Fruit fly (Drosophila melanogaster) whole organism, embryonic: Measurements from ENCODE around the gene CG3655.

Source experiments
- Antp ChIP-seq: fragments of 200-800 bp; sonication (Bioruptor generic); optimal IDR thresholded peaks from 3 replicates; lab custom pipeline; 2016; ENCODE audit warnings: missing biosample characterization, missing genetic modification characterization
- B-H1 ChIP-seq: fragments of 200-800 bp; sonication (Bioruptor generic); IDR thresholded peaks from 3 replicates; pipeline ENCODE4 v1.3.6; 2022; ENCODE audit warnings: missing biosample characterization, missing genetic modification characterization
- CG10147 ChIP-seq: fragments of 200-800 bp; sonication (Bioruptor generic); optimal IDR thresholded peaks from 2 replicates; lab custom pipeline; 2019; ENCODE audit warnings: missing biosample characterization, mild to moderate bottlenecking, missing genetic modification characterization, moderate library complexity
- CG10209 ChIP-seq: fragments of 200-800 bp; sonication (Bioruptor generic); optimal IDR thresholded peaks from 3 replicates; lab custom pipeline; 2017; ENCODE audit warnings: missing biosample characterization, mild to moderate bottlenecking, missing genetic modification characterization, missing genetic modification reagents
- CG10267 ChIP-seq: fragments of 200-800 bp; sonication (Bioruptor generic); optimal IDR thresholded peaks from 2 replicates; lab custom pipeline; 2018; ENCODE audit warnings: missing biosample characterization, mild to moderate bottlenecking, missing genetic modification characterization, moderate library complexity
- CG10366 ChIP-seq: fragments of 200-800 bp; sonication (Bioruptor generic); IDR thresholded peaks from 2 replicates; pipeline ENCODE4 v1.3.6; 2022; ENCODE audit warnings: missing biosample characterization, missing genetic modification characterization
- CG10462 ChIP-seq: fragments of 200-800 bp; sonication (Bioruptor generic); optimal IDR thresholded peaks from 2 replicates; lab custom pipeline; 2016; ENCODE audit warnings: missing biosample characterization, missing genetic modification characterization
- CG10654 ChIP-seq: fragments of 200-800 bp; sonication (Bioruptor generic); optimal IDR thresholded peaks from 2 replicates; lab custom pipeline; 2016; ENCODE audit warnings: missing biosample characterization, missing genetic modification characterization
- CG11247 ChIP-seq: fragments of 200-800 bp; sonication (Bioruptor generic); IDR thresholded peaks from 2 replicates; pipeline ENCODE4 v1.3.6; 2022; ENCODE audit warnings: missing biosample characterization, missing genetic modification characterization
- CG13123 ChIP-seq: fragments of 200-800 bp; sonication (Bioruptor generic); optimal IDR thresholded peaks from 2 replicates; lab custom pipeline; 2016; ENCODE audit warnings: missing biosample characterization, missing genetic modification characterization
- CG13424 ChIP-seq: fragments of 200-800 bp; sonication (Bioruptor generic); optimal IDR thresholded peaks from 2 replicates; lab custom pipeline; 2019; ENCODE audit warnings: missing biosample characterization, mild to moderate bottlenecking, missing genetic modification characterization, moderate library complexity
- CG13894 ChIP-seq: fragments of 200-800 bp; sonication (Bioruptor generic); optimal IDR thresholded peaks from 3 replicates; lab custom pipeline; 2018; ENCODE audit warnings: missing biosample characterization, mild to moderate bottlenecking, missing genetic modification characterization, moderate library complexity
- CG14050 ChIP-seq: fragments of 200-800 bp; sonication (Bioruptor generic); IDR thresholded peaks from 3 replicates; pipeline ENCODE4 v1.3.6; 2022; ENCODE audit warnings: missing biosample characterization, missing genetic modification characterization
- CG14441 ChIP-seq: fragments of 200-800 bp; sonication (Bioruptor generic); IDR thresholded peaks from 2 replicates; pipeline ENCODE4 v1.3.6; 2022; ENCODE audit warnings: missing biosample characterization, missing genetic modification characterization
- CG2678 ChIP-seq: fragments of 200-800 bp; sonication (Bioruptor generic); optimal IDR thresholded peaks from 3 replicates; lab custom pipeline; 2019; ENCODE audit warnings: missing biosample characterization, mild to moderate bottlenecking, missing genetic modification characterization, moderate library complexity
- CG34422 ChIP-seq: fragments of 200-800 bp; sonication (Bioruptor generic); IDR thresholded peaks from 3 replicates; pipeline ENCODE4 v1.3.6; 2022; ENCODE audit warnings: missing biosample characterization, missing genetic modification characterization
- CG4282 ChIP-seq: fragments of 200-800 bp; sonication (Bioruptor generic); optimal IDR thresholded peaks from 2 replicates; lab custom pipeline; 2016; ENCODE audit warnings: missing biosample characterization, missing genetic modification characterization
- CG4707 ChIP-seq: fragments of 200-800 bp; sonication (Bioruptor generic); optimal IDR thresholded peaks from 2 replicates; lab custom pipeline; 2018; ENCODE audit warnings: missing biosample characterization, mild to moderate bottlenecking, missing genetic modification characterization, moderate library complexity
- CHES-1-like ChIP-seq: fragments of 200-800 bp; sonication (Bioruptor generic); optimal IDR thresholded peaks from 2 replicates; lab custom pipeline; 2016; ENCODE audit warnings: missing biosample characterization, missing genetic modification characterization
- Chrac-16 ChIP-seq: fragments of 200-800 bp; sonication (Bioruptor generic); optimal IDR thresholded peaks from 3 replicates; lab custom pipeline; 2016; ENCODE audit warnings: missing biosample characterization, missing genetic modification characterization
- Dbx ChIP-seq: fragments of 200-800 bp; sonication (Bioruptor generic); IDR thresholded peaks from 3 replicates; pipeline ENCODE4 v1.3.6; 2022; ENCODE audit warnings: missing biosample characterization, missing genetic modification characterization
- Dip2 ChIP-seq: fragments of 200-800 bp; sonication (Bioruptor generic); IDR thresholded peaks from 2 replicates; pipeline ENCODE4 v1.3.6; 2022; ENCODE audit warnings: missing biosample characterization, missing genetic modification characterization
- Fer3 ChIP-seq: fragments of 200-800 bp; sonication (Bioruptor generic); optimal IDR thresholded peaks from 2 replicates; lab custom pipeline; 2018; ENCODE audit warnings: missing biosample characterization, mild to moderate bottlenecking, missing genetic modification characterization, moderate library complexity
- HHEX ChIP-seq: fragments of 200-800 bp; sonication (Bioruptor generic); optimal IDR thresholded peaks from 3 replicates; lab custom pipeline; 2017; ENCODE audit warnings: missing biosample characterization, mild to moderate bottlenecking, missing genetic modification characterization, missing genetic modification reagents
- Hand ChIP-seq: fragments of 200-800 bp; sonication (Bioruptor generic); optimal IDR thresholded peaks from 2 replicates; lab custom pipeline; 2017; ENCODE audit warnings: mild to moderate bottlenecking, missing biosample characterization, missing genetic modification reagents, missing genetic modification characterization
- Hey ChIP-seq: fragments of 200-800 bp; sonication (Bioruptor generic); optimal IDR thresholded peaks from 3 replicates; lab custom pipeline; 2018; ENCODE audit warnings: missing biosample characterization, mild to moderate bottlenecking, missing genetic modification characterization
- HmgD ChIP-seq: fragments of 200-800 bp; sonication (Bioruptor generic); optimal IDR thresholded peaks from 3 replicates; lab custom pipeline; 2016; ENCODE audit warnings: missing biosample characterization, missing genetic modification characterization
- Hr39 ChIP-seq: fragments of >200 bp; optimal IDR thresholded peaks from 2 replicates; lab custom pipeline; 2017
- Hr51 ChIP-seq, 2 experiments: fragments of 200-800 bp; sonication (Bioruptor generic); optimal IDR thresholded peaks; 2 replicates in 1 of 2; 3 replicates in 1 of 2; lab custom pipeline; 2016 to 2018; ENCODE audit warnings: missing biosample characterization in 2 of 2, missing genetic modification characterization in 2 of 2, mild to moderate bottlenecking in 1 of 2, moderate library complexity in 1 of 2
- Hr78 ChIP-seq, 2 experiments: fragments of 200-800 bp in 1 of 2; fragments of >200 bp in 1 of 2; sonication (Bioruptor generic) in 1 of 2; optimal IDR thresholded peaks; 2 replicates each; lab custom pipeline; 2017 to 2019; ENCODE audit warnings: missing biosample characterization in 2 of 2, missing genetic modification characterization in 2 of 2, mild to moderate bottlenecking in 1 of 2, moderate library complexity in 1 of 2
- MESR4 ChIP-seq: fragments of 200-800 bp; sonication (Bioruptor generic); optimal IDR thresholded peaks from 2 replicates; lab custom pipeline; 2018; ENCODE audit warnings: missing biosample characterization, mild to moderate bottlenecking, missing genetic modification characterization, moderate library complexity
- NFAT ChIP-seq: fragments of 200-800 bp; sonication (Bioruptor generic); IDR thresholded peaks from 2 replicates; pipeline ENCODE4 v1.3.6; 2022; ENCODE audit warnings: missing biosample characterization, missing genetic modification characterization
- Usf ChIP-seq: fragments of 200-800 bp; sonication (Bioruptor generic); optimal IDR thresholded peaks from 2 replicates; lab custom pipeline; 2017; ENCODE audit warnings: missing genotype, missing biosample characterization, missing genetic modification characterization
- amos ChIP-seq: fragments of 200-800 bp; sonication (Bioruptor generic); IDR thresholded peaks from 2 replicates; pipeline ENCODE4 v1.3.6; 2022; ENCODE audit warnings: missing biosample characterization, missing genetic modification characterization; ENCODE audit not compliant: partially characterized antibody
- bab2 ChIP-seq: fragments of 200-800 bp; sonication (Bioruptor generic); optimal IDR thresholded peaks from 2 replicates; lab custom pipeline; 2016; ENCODE audit warnings: missing biosample characterization, missing genetic modification characterization
- cas ChIP-seq: fragments of 200-800 bp; sonication (Bioruptor generic); IDR thresholded peaks from 2 replicates; pipeline ENCODE4 v1.3.6; 2022; ENCODE audit warnings: missing biosample characterization, missing genetic modification characterization
- cato ChIP-seq: fragments of 200-800 bp; sonication (Bioruptor generic); optimal IDR thresholded peaks from 2 replicates; lab custom pipeline; 2016; ENCODE audit warnings: missing biosample characterization, missing genetic modification characterization, borderline replicate concordance
- croc ChIP-seq: fragments of 200-800 bp; sonication (Bioruptor generic); conservative IDR thresholded peaks from 3 replicates; pipeline ENCODE4 v1.3.6; 2022; ENCODE audit warnings: missing biosample characterization, missing genetic modification characterization
- exex ChIP-seq: fragments of 200-800 bp; sonication (Bioruptor generic); optimal IDR thresholded peaks from 4 replicates; lab custom pipeline; 2018; ENCODE audit warnings: missing biosample characterization, mild to moderate bottlenecking, missing genetic modification characterization, moderate library complexity
- fd64A ChIP-seq: fragments of 200-800 bp; sonication (Bioruptor generic); optimal IDR thresholded peaks from 3 replicates; lab custom pipeline; 2018; ENCODE audit warnings: missing biosample characterization, mild to moderate bottlenecking, missing genetic modification characterization
- fd96Cb ChIP-seq: fragments of 200-800 bp; sonication (Bioruptor generic); optimal IDR thresholded peaks from 2 replicates; lab custom pipeline; 2018; ENCODE audit warnings: missing biosample characterization, mild to moderate bottlenecking, missing genetic modification characterization, moderate library complexity
- fu2 ChIP-seq: fragments of 200-800 bp; sonication (Bioruptor generic); optimal IDR thresholded peaks from 2 replicates; lab custom pipeline; 2016; ENCODE audit warnings: missing biosample characterization, missing genetic modification characterization
- gsb-n ChIP-seq: fragments of 200-800 bp; sonication (Bioruptor generic); optimal IDR thresholded peaks from 3 replicates; lab custom pipeline; 2018; ENCODE audit warnings: missing biosample characterization, mild to moderate bottlenecking, missing genetic modification characterization
- lab ChIP-seq: fragments of 200-800 bp; sonication (Bioruptor generic); optimal IDR thresholded peaks from 3 replicates; lab custom pipeline; 2017; ENCODE audit warnings: missing biosample characterization, missing genetic modification characterization, mild to moderate bottlenecking, moderate library complexity, missing genetic modification reagents
- lilli ChIP-seq: fragments of 200-800 bp; sonication (Bioruptor generic); optimal IDR thresholded peaks from 3 replicates; lab custom pipeline; 2016; ENCODE audit warnings: missing biosample characterization, missing genetic modification characterization
- lov ChIP-seq, 2 experiments: fragments of 200-800 bp in 1 of 2; fragments of >200 bp in 1 of 2; sonication (Bioruptor generic) in 1 of 2; IDR thresholded peaks in 1 of 2; optimal IDR thresholded peaks in 1 of 2; 2 replicates in 1 of 2; 3 replicates in 1 of 2; pipeline versions ENCODE4 v1.3.6 to Lab custom; 2017 to 2022; ENCODE audit warnings: missing biosample characterization in 1 of 2, missing genetic modification characterization in 1 of 2
- mam ChIP-seq: fragments of 200-800 bp; sonication (Bioruptor generic); optimal IDR thresholded peaks from 3 replicates; lab custom pipeline; 2016; ENCODE audit warnings: missing biosample characterization, missing genetic modification characterization
- org-1 ChIP-seq: fragments of 200-800 bp; sonication (Bioruptor generic); optimal IDR thresholded peaks from 2 replicates; lab custom pipeline; 2017; ENCODE audit warnings: missing biosample characterization, missing genetic modification characterization
- pzg ChIP-seq: fragments of 200-800 bp; sonication (Bioruptor generic); optimal IDR thresholded peaks from 3 replicates; lab custom pipeline; 2018; ENCODE audit warnings: missing biosample characterization, mild to moderate bottlenecking, missing genetic modification characterization, moderate library complexity
- seq ChIP-seq: fragments of 200-800 bp; sonication (Bioruptor generic); IDR thresholded peaks from 2 replicates; pipeline ENCODE4 v1.3.6; 2022; ENCODE audit warnings: missing biosample characterization, missing genetic modification characterization

Gene CG3655

dm6 chrX:1083123-1083522 is 51.6 kb downstream of the CG3655 start (continued):
- TF ChIP-seq Antp, result peak; percentile 32
- TF ChIP-seq CG4282 (GFP tag; lab: Kevin White, UChicago), result no peak
- no peak for TF ChIP-seq MESR4 (GFP tag; lab: Kevin White, UChicago)
- TF ChIP-seq CG13424 (tag; lab: Kevin White, UChicago), result no peak
- no peak for TF ChIP-seq CG10462 (GFP tag; lab: Kevin White, UChicago)
- TF ChIP-seq Hand (GFP tag; lab: Kevin White, UChicago), result no peak
- TF ChIP-seq CG10147 (GFP tag; lab: Kevin White, UChicago), result no peak
- no peak for TF ChIP-seq Dip2 (GFP tag; lab: Robert Waterston, UW)
- no peak for TF ChIP-seq Fer3 (tag; lab: Kevin White, UChicago)
- no peak for TF ChIP-seq seq (GFP tag; lab: Robert Waterston, UW)
- TF ChIP-seq CG13894 (tag; lab: Kevin White, UChicago), result no peak
- no peak for TF ChIP-seq Hr39 (lab: Kevin White, UChicago)
- TF ChIP-seq cas (GFP tag; lab: Robert Waterston, UW), result no peak
- TF ChIP-seq CG10654, result no peak
- TF ChIP-seq exex, result no peak
- TF ChIP-seq lilli (GFP tag; lab: Kevin White, UChicago), result peak; percentile 3
- TF ChIP-seq CHES-1-like (GFP tag; lab: Kevin White, UChicago), result no peak
- no peak for TF ChIP-seq Hey (tag; lab: Kevin White, UChicago)
- TF ChIP-seq CG11247, result peak; percentile 28; the same call in 1 of the 2 replicates
- TF ChIP-seq CG4707 (GFP tag; lab: Kevin White, UChicago), result no peak
- TF ChIP-seq NFAT (GFP tag; lab: Robert Waterston, UW), result no peak
- TF ChIP-seq fd64A (GFP tag; lab: Kevin White, UChicago), result no peak
- TF ChIP-seq CG14050 (GFP tag; lab: Robert Waterston, UW), result no peak
- TF ChIP-seq lov (optimal IDR thresholded peaks at IDR 0.05; lab: Kevin White, UChicago), result no peak
- TF ChIP-seq lov (GFP tag; IDR thresholded peaks at IDR 0.05; lab: Robert Waterston, UW), result 0 out of 3 replicates have a peak, but pooled peaks have one; percentile 59
- no peak for TF ChIP-seq HHEX (GFP tag; lab: Kevin White, UChicago)
- TF ChIP-seq Dbx, result no peak
- TF ChIP-seq B-H1 (GFP tag; lab: Robert Waterston, UW), result 0 out of 3 replicates have a peak, but pooled peaks have one; percentile 11
- no peak for TF ChIP-seq fd96Cb (tag; lab: Kevin White, UChicago)
- peak; percentile 20 for TF ChIP-seq Chrac-16
- TF ChIP-seq org-1 (GFP tag; lab: Kevin White, UChicago), result no peak
- no peak for TF ChIP-seq CG10209 (GFP tag; lab: Kevin White, UChicago)
- TF ChIP-seq CG34422 (GFP tag; lab: Robert Waterston, UW), result peak; percentile 53; the same call in 1 of the 3 replicates
- TF ChIP-seq amos, result no peak
- no peak for TF ChIP-seq CG13123 (GFP tag; lab: Kevin White, UChicago)
- TF ChIP-seq Usf, result no peak
- no peak for TF ChIP-seq gsb-n (tag; lab: Kevin White, UChicago)
- TF ChIP-seq mam, result peak; percentile 29
- TF ChIP-seq CG10366 (GFP tag; lab: Robert Waterston, UW), result peak; percentile 47; the same call in 1 of the 2 replicates
- no peak for TF ChIP-seq fu2
- no peak for TF ChIP-seq CG10267 (tag; lab: Kevin White, UChicago)
- no peak for TF ChIP-seq cato
- peak; percentile 26; the same call in 1 of the 3 replicates for TF ChIP-seq croc (GFP tag; lab: Robert Waterston, UW)
- TF ChIP-seq bab2, result peak; percentile 25
- TF ChIP-seq Hr78 (GFP tag; optimal IDR thresholded peaks at IDR 0.05; lab: Kevin White, UChicago), result no peak
- peak; percentile 41; the same call in 1 of the 2 replicates for TF ChIP-seq CG14441 (GFP tag; lab: Robert Waterston, UW)
- no peak for TF ChIP-seq HmgD (GFP tag; lab: Kevin White, UChicago)
- TF ChIP-seq CG2678 (tag; lab: Kevin White, UChicago), result peak; percentile 29
- TF ChIP-seq Hr51 (GFP tag; optimal IDR thresholded peaks at IDR 0.05; lab: Kevin White, UChicago), result peak in 1 of 2 experiments; percentile 40
- TF ChIP-seq pzg (GFP tag; lab: Kevin White, UChicago), result no peak
- peak; percentile 50 for TF ChIP-seq lab (GFP tag; lab: Kevin White, UChicago)
